Worm (Caenorhabditis elegans): Measurements from ENCODE around the gene F01G10.10.

Gene F01G10.10

DNA sequence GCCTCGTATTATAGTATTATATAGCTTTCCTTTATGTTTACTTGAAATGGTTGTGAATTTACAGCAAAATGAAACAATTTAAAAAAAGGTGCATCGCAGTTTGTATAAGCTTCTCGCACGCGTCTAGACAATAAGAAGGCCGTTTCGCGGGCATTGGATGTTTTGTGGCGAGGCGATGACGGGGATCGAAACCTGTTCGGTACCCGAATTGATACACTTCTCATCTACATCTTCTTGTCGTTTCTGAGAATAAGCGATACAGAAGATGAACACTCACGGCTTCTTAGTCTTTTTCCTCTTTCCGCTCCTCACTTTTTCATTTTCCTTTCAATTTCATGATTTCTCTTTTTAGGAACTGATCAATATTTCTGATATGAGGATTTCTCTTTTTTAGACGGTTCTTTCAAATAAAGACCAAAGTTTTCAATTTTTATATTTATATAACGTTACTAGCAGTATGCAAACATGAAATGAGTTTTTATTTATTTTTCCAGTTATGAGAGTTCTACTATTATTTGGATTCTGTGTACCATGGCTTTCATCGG lies at the start of gene F01G10.10:
TSS of gene F01G10.10 (plus strand) at position 495 of the 545 bp plus-strand sequence.
- TF ChIP-seq unc-62 (GFP tag; optimal IDR thresholded peaks at IDR 0.05), result no peak

DNA sequence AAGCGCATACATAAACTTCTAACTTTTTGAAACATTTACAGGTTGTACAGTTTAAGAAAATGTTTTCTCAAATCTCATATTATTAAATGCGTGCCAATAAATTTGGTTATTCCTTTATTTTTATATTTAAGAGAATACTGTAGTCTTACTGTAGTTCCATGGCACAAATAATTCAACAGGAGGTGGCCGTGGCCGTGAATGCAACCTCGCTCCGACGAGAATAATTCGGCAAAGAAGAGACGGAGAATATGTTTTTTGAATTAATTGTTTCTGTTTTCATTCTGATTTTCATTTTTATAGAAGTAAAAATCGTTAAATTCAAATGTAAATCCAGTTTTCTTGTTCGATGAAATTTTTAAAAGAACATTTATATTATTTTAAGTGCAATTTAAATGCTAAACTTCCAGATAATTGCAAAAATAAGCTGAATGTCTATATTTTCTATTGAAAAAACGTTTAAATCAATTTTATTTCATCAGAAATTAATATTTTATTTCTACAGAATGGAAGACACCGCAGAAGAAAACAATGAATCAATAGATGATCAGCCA lies 48.6 kb upstream of the F01G10.10 start, which contains the start of gene gon-4:
TSS of gene gon-4 (plus strand) at position 501 of the 551 bp plus-strand sequence.
- no peak for TF ChIP-seq unc-62 (GFP tag; optimal IDR thresholded peaks at IDR 0.05)

DNA sequence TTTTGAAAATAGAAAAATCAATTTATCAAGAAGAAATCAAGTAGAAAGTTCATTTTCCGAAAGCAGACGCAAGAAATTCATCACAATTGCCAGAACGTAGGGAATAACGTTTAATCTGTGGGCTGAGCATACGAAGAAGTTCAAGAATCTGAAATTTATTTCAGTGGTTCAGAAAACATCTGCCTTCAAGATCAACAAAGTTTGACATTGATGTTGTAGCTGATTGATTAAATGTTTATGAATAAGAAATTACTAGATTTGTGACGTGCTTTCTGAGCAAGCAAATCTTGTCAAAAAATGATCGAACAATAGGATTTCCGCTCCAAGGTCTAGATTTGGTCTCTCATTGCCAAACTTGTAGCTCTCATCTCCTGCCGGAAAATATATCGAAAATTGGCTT lies 39.8 kb upstream of the F01G10.10 start, which contains the start of gene K04D7.6:
TSS of gene K04D7.6 (minus strand) at position 101 of the 400 bp plus-strand sequence.
- no peak for TF ChIP-seq unc-62 (GFP tag; optimal IDR thresholded peaks at IDR 0.05)

DNA sequence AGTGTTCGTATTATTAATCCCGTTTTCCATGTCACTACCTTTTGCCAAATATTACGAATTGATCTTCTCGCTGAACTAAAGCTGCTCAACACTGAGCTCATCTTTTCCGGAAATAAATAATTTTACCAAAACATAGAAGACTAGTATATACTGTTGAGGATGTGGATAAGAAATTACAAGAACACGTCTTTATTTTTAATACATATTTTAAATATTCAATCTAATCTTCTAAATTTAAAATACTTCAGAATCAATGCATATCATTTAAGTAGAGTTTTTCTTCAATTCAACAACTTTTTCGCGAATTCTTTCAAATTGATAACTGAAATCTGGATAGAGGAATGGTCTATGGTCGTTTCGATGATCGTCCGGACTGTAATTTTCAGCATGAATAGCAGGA lies 31.1 kb upstream of the F01G10.10 start, which contains the start of gene abt-1:
TSS of gene abt-1 (minus strand) at position 101 of the 400 bp plus-strand sequence.
- TF ChIP-seq unc-62 (GFP tag; optimal IDR thresholded peaks at IDR 0.05), result no peak

DNA sequence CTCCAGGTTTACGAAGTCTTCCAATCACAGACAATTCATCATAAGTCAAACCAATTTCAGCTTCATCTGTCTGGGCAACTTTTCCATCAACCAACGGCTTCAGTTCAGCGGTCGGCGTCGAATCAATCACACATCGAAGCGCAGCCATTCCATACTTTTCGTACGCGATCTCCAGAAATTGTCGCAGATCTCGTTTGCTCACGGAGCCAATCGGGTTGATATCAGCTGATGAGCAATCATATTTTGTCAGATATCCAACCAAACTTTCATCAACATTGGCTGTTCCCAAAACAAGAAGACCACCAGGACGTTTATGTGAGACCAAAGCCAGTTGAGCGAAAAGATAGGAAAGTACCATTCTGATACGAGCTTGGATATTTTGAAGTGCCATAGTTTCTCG lies 30.6 kb upstream of the F01G10.10 start:
- no peak for TF ChIP-seq unc-62 (GFP tag; optimal IDR thresholded peaks at IDR 0.05)

DNA sequence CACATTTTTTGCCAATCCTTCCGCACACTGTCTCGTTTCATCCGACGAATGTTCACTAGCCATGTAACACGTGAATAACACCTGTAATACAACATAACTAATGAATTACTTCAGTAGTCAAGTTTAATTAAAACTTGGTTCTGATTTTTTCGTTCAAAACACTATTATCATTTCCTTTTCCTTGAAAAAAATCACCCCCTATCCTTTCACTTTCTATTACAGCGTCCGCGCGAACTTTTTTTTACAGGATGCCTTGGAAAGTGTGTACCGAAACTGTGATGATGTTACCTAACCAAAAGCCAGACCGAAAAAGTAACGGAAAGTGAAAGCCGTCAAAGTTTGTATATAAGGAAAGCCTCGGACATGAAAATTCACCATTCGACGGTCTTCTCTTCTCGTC lies 29.9 kb upstream of the F01G10.10 start, which contains the start of gene col-124:
TSS of gene col-124 (plus strand) at position 374 of the 400 bp plus-strand sequence.
- no peak for TF ChIP-seq unc-62 (GFP tag; optimal IDR thresholded peaks at IDR 0.05)

DNA sequence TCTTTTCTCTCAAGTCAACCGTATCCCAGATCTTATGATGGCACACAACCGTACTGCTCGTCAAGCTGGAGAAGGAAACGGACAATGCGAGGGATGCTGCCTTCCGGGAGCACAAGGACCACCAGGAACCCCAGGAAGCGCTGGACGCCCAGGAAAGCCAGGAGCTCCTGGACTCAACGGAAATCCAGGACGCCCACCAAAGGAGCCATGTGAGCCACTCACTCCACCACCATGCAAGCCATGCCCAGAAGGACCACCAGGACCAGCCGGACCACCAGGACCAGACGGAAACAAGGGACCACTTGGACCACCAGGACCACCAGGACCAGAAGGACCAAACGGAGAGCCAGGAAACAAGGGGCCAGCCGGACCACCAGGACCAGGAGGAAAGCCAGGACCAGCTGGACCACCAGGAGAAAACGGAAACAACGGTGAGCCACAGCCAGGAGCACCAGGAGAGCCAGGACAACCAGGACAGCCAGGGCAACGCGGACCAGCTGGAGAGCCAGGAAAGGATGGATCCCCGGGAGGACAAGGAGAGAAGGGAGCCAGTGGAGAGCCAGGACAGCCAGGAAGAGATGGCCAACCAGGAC lies 29.2 kb upstream of the F01G10.10 start:
- no peak for TF ChIP-seq unc-62 (GFP tag; optimal IDR thresholded peaks at IDR 0.05)

DNA sequence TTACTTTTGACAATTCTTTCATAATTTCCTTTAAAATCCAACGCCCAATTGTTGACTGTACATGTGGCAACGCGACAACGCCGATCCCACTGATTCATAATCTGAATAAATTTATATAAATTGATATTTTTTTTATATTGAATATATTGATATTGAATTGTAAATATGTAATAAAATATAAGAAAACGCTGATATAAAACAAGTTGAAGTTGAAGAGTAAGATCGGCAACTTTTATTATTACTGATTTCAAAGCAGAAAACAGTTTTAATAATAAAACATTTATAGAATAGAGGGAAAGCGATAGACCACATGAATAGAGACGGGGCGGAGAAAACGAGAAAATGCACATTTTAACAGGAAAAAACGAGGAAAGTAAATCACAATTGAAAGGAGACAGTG lies 26.8 kb upstream of the F01G10.10 start, which contains the start of gene qns-1:
TSS of gene qns-1 (minus strand) at position 101 of the 400 bp plus-strand sequence.
- TF ChIP-seq unc-62 (GFP tag; optimal IDR thresholded peaks at IDR 0.05), result no peak

DNA sequence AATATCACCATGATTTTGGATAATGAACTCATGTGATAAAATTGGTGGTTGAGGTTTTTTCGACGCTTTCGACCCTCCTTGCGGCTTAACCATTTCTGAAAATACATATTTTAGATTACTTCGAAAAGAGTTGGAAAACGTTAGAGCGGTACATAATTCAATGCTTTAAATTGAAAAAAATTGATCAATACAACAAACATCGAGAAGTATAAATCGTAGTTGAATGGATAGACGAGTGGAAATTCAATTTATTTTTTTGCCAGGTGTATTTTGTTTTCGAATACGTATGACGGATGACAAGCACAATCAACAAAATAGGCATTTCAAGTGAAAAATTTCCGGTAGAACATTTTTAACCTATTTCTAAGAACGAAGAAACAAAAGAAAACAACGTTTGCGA lies 24.8 kb upstream of the F01G10.10 start, which contains the start of gene tram-1:
TSS of gene tram-1 (minus strand) at position 101 of the 400 bp plus-strand sequence.
- TF ChIP-seq unc-62 (GFP tag; optimal IDR thresholded peaks at IDR 0.05), result no peak

DNA sequence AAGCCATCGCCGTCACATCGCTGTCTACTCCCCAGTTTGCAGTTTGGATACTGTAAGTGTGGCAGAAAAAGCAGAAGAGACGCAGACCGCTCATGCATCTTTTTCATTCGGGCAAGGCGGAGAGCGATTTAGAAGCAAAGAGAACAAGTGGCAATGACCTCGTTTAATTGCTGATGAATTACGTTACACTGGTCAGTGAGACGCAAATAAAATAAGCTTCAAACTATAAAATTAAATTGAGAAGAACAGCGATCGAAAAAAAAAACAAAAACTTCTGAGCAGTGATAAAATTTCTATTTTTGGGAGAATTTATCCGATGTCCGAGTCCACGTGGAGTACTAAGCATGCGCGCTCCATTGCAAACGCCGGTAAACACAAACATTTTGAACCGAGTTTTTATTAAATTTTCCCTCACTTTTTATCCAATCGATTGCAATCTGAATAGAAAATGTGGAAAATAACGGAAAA lies 23.8 kb upstream of the F01G10.10 start, which contains the start of gene C24F3.2:
TSS of gene C24F3.2 (plus strand) at position 418 of the 468 bp plus-strand sequence.
- TF ChIP-seq unc-62 (GFP tag; optimal IDR thresholded peaks at IDR 0.05), result no peak

DNA sequence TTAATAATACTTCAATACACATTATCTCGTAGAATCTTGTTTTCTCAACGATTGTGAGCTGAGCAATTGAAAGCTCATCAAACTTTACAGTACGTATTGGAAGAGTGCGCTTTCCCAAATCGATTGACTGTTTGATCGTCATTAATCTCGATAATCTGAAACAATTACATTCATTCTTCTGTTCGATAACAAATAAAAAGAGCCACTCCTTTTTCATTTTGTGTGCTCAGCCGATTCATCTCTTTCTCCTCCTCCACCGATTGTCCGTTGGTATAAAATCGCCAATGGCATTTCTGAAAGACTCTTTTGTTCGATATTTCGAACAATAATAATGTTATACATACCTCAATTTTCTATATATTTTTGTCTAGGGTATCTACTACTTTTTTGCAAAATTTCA lies 22.2 kb upstream of the F01G10.10 start, which contains the start of gene nas-12:
TSS of gene nas-12 (plus strand) at position 301 of the 400 bp plus-strand sequence.
- no peak for TF ChIP-seq unc-62 (GFP tag; optimal IDR thresholded peaks at IDR 0.05)

DNA sequence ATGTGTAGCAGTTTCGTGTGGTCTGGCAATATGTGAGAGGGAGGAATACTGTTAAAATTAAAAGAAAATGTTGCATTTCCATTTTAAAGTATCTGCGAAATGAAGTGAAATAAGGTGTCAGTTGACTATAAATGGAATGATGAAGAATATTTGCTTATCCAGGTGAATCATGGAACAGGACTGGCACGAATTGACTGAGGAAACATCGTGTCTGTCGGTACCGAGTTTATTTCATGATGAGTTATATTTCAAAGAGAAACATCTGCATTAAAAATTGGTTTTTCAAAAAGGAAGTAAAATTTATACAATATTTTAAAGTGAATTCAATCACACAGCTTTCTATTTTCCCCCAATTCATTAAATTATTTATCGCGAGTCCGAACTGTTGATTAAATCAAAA lies 18.4 kb upstream of the F01G10.10 start, which contains the start of gene F01G10.6:
TSS of gene F01G10.6 (minus strand) at position 101 of the 400 bp plus-strand sequence.
- TF ChIP-seq unc-62 (GFP tag; optimal IDR thresholded peaks at IDR 0.05), result no peak

DNA sequence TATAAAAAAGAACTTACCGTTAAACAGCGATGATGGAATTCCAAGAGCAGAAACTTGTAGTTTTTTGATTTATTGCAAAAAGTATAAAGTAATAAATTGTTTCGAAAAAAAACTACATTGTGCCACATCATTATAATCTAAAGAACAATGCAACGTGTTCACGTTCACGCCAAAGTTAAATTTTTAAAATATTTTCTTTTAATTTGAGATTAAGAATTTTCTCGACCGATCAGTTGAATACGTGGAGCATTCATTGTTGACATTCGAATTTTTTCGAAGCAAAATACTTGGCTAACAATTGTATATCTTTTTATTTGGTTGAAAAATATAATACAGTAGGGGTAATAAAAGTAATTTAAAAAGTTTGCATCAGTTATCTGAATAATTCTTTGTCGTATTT lies 15.0 kb upstream of the F01G10.10 start, which contains the start of gene F01G10.5:
TSS of gene F01G10.5 (minus strand) at position 101 of the 400 bp plus-strand sequence.
- TF ChIP-seq unc-62 (GFP tag; optimal IDR thresholded peaks at IDR 0.05), result no peak

DNA sequence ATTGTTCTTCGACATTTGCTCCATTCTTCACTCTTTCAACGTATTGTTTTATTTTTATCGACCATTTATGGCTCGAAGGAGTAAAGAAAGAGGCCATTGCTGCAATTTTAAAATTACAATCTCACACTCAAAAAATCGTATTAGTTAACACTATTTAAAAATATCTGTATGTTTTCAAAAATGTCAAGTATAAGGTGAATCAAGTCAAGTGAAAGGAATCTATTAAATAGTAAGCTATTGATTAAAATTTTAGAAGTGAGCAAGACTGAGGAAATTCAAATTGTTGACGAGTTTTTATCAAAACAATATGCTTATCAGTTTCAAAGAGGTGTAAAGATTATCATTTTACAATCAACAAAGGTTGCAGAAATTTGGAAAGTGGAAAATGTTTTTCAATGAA lies 13.5 kb upstream of the F01G10.10 start, which contains the start of gene F01G10.4:
TSS of gene F01G10.4 (minus strand) at position 101 of the 400 bp plus-strand sequence.
- TF ChIP-seq unc-62 (GFP tag; optimal IDR thresholded peaks at IDR 0.05), result no peak

DNA sequence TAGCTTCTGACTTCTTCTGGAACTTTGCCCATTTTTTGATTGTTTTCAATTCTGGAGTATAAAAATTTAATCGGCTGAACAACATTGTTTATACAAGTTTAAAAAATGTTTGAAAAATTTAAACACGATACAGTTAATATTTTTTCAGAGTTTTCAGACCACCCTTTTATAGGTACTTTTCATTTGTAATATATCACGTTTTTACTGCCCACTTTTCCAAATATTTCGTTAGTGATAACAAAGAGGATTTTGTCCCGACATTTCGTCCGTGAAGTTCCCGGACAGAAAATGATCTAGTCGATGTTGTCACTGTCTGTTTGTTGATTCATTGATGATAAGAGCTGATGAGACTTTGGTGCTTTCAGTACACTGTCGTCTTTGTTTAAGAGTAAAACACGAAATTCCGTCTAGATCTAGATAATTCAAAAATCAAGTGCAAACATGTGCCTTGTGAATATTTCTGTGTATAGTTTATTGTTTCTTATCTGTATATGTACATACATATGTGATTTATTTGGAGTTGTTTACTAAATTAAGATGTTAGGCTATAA lies 10.6 kb upstream of the F01G10.10 start, which contains the start of gene ech-9:
TSS of gene ech-9 (minus strand) at position 51 of the 551 bp plus-strand sequence.
- no peak for TF ChIP-seq unc-62 (GFP tag; optimal IDR thresholded peaks at IDR 0.05)

DNA sequence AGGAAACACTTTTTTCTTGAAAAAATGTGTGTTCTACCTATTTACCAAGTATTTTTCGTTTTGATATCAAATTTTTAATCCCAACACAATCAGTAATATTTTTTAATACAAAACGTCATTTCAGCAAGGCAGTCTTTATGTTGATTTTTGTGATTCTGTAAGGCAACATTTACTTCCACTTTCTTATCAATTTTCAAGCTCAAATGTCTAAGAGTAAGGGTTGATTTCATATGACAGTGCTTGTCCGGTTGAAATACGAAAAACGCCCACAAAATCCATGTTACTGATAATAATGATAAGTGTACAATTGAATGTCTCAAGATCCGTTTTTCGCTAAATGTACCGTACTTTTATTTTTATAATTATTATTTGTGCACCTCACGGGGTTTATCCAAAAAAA lies 9.9 kb upstream of the F01G10.10 start:
- TF ChIP-seq unc-62 (GFP tag; optimal IDR thresholded peaks at IDR 0.05), result no peak

All from whole organism, dauer.